Fruit fly (Drosophila melanogaster) whole organism, embryonic: ENCODE measurements around the gene PpV.

Experiments
- CG10267 ChIP-seq: fragments of 200-800 bp; sonication (Bioruptor generic); optimal IDR thresholded peaks from 2 replicates; lab custom pipeline; 2018; ENCODE audit warnings: missing biosample characterization, mild to moderate bottlenecking, missing genetic modification characterization, moderate library complexity
- CG10543 ChIP-seq: fragments of 200-800 bp; sonication (Bioruptor generic); optimal IDR thresholded peaks from 3 replicates; lab custom pipeline; 2017; ENCODE audit warnings: missing biosample characterization, mild to moderate bottlenecking, missing genetic modification characterization, moderate library complexity
- CG11504 ChIP-seq: fragments of 200-800 bp; sonication (Bioruptor generic); optimal IDR thresholded peaks from 3 replicates; lab custom pipeline; 2019; ENCODE audit warnings: missing biosample characterization, mild to moderate bottlenecking, missing genetic modification characterization, moderate library complexity
- CG11560 ChIP-seq: fragments of 200-800 bp; sonication (Bioruptor generic); IDR thresholded peaks from 3 replicates; pipeline ENCODE4 v1.3.6; 2022; ENCODE audit warnings: missing biosample characterization, missing genetic modification characterization
- CG12236 ChIP-seq: fragments of 200-800 bp; sonication (Bioruptor generic); optimal IDR thresholded peaks from 2 replicates; lab custom pipeline; 2016; ENCODE audit warnings: missing biosample characterization, missing genetic modification characterization
- CG13894 ChIP-seq: fragments of 200-800 bp; sonication (Bioruptor generic); optimal IDR thresholded peaks from 3 replicates; lab custom pipeline; 2018; ENCODE audit warnings: missing biosample characterization, mild to moderate bottlenecking, missing genetic modification characterization, moderate library complexity
- CG14667 ChIP-seq: fragments of 200-800 bp; sonication (Bioruptor generic); IDR thresholded peaks from 2 replicates; pipeline ENCODE4 v1.3.6; 2022; ENCODE audit warnings: missing biosample characterization, missing genetic modification characterization
- CG2120 ChIP-seq: fragments of 200-800 bp; sonication (Bioruptor generic); optimal IDR thresholded peaks from 3 replicates; lab custom pipeline; 2016; ENCODE audit warnings: missing biosample characterization, missing genetic modification characterization
- CG2889 ChIP-seq: fragments of 200-800 bp; sonication (Bioruptor generic); IDR thresholded peaks from 3 replicates; pipeline ENCODE4 v1.3.6; 2022; ENCODE audit warnings: missing biosample characterization, missing genetic modification characterization
- CG5245 ChIP-seq: fragments of 200-800 bp; sonication (Bioruptor generic); optimal IDR thresholded peaks from 3 replicates; lab custom pipeline; 2016; ENCODE audit warnings: missing biosample characterization, missing genetic modification characterization
- CG5953 ChIP-seq: fragments of 200-800 bp; sonication (Bioruptor generic); IDR thresholded peaks from 2 replicates; pipeline ENCODE4 v1.3.6; 2022; ENCODE audit warnings: missing biosample characterization, missing genetic modification characterization
- CG6683 ChIP-seq: fragments of 200-800 bp; sonication (Bioruptor generic); optimal IDR thresholded peaks from 2 replicates; lab custom pipeline; 2017; ENCODE audit warnings: missing biosample characterization, mild to moderate bottlenecking, missing genetic modification characterization, missing genetic modification reagents
- CG7928 ChIP-seq: fragments of 200-800 bp; sonication (Bioruptor generic); optimal IDR thresholded peaks from 2 replicates; lab custom pipeline; 2017; ENCODE audit warnings: missing biosample characterization, mild to moderate bottlenecking, missing genetic modification characterization
- CG8388 ChIP-seq: fragments of 200-800 bp; sonication (Bioruptor generic); optimal IDR thresholded peaks from 2 replicates; lab custom pipeline; 2019; ENCODE audit warnings: missing biosample characterization, mild to moderate bottlenecking, missing genetic modification characterization, moderate library complexity
- CG8765 ChIP-seq: fragments of 200-800 bp; sonication (Bioruptor generic); IDR thresholded peaks from 2 replicates; pipeline ENCODE4 v1.3.6; 2022; ENCODE audit warnings: missing biosample characterization, missing genetic modification characterization
- CG9215 ChIP-seq: fragments of 200-800 bp; sonication (Bioruptor generic); IDR thresholded peaks from 2 replicates; pipeline ENCODE4 v1.3.6; 2022; ENCODE audit warnings: missing biosample characterization, missing genetic modification characterization
- CG9727 ChIP-seq: fragments of 200-800 bp; sonication (Bioruptor generic); optimal IDR thresholded peaks from 3 replicates; lab custom pipeline; 2017; ENCODE audit warnings: missing biosample characterization, mild to moderate bottlenecking, missing genetic modification characterization
- CG9876 ChIP-seq: fragments of 200-800 bp; sonication (Bioruptor generic); optimal IDR thresholded peaks from 2 replicates; lab custom pipeline; 2016; ENCODE audit warnings: missing biosample characterization, missing genetic modification characterization
- CG9932 ChIP-seq: fragments of 200-800 bp; sonication (Bioruptor generic); IDR thresholded peaks from 2 replicates; pipeline ENCODE4 v1.3.6; 2022; ENCODE audit warnings: missing biosample characterization, missing genetic modification characterization
- Dbx ChIP-seq: fragments of 200-800 bp; sonication (Bioruptor generic); IDR thresholded peaks from 3 replicates; pipeline ENCODE4 v1.3.6; 2022; ENCODE audit warnings: missing biosample characterization, missing genetic modification characterization
- Drgx ChIP-seq: fragments of 200-800 bp; sonication (Bioruptor generic); IDR thresholded peaks from 2 replicates; pipeline ENCODE4 v1.3.6; 2022; ENCODE audit warnings: missing biosample characterization, missing genetic modification characterization
- Gug ChIP-seq: fragments of 200-800 bp; sonication (Bioruptor generic); IDR thresholded peaks from 4 replicates; pipeline ENCODE4 v1.3.6; 2022; ENCODE audit warnings: missing biosample characterization, missing genetic modification characterization
- Med ChIP-seq: fragments of 200-800 bp; sonication (Bioruptor generic); peaks from one replicate; lab custom pipeline; 2016; ENCODE audit warnings: missing biosample characterization, missing genetic modification characterization, mild to moderate bottlenecking, inconsistent platforms, moderate library complexity
- NFAT ChIP-seq: fragments of 200-800 bp; sonication (Bioruptor generic); IDR thresholded peaks from 2 replicates; pipeline ENCODE4 v1.3.6; 2022; ENCODE audit warnings: missing biosample characterization, missing genetic modification characterization
- Optix ChIP-seq: fragments of 200-800 bp; sonication (Bioruptor generic); IDR thresholded peaks from 3 replicates; pipeline ENCODE4 v1.3.6; 2022; ENCODE audit warnings: missing biosample characterization, missing genetic modification characterization
- Pdp1 ChIP-seq, 2 experiments: fragments of 200-800 bp; sonication (Bioruptor generic); optimal IDR thresholded peaks; 3 replicates each; lab custom pipeline; 2016; ENCODE audit warnings: missing biosample characterization in 2 of 2, missing genetic modification characterization in 2 of 2, mild to moderate bottlenecking in 1 of 2, moderate library complexity in 1 of 2
- Sry-β ChIP-seq: fragments of 200-800 bp; sonication (Bioruptor generic); optimal IDR thresholded peaks from 2 replicates; lab custom pipeline; 2018; ENCODE audit warnings: missing biosample characterization, mild to moderate bottlenecking, missing genetic modification characterization, moderate library complexity
- ac ChIP-seq: fragments of 200-800 bp; sonication (Bioruptor generic); optimal IDR thresholded peaks from 3 replicates; lab custom pipeline; 2017; ENCODE audit warnings: missing biosample characterization, mild to moderate bottlenecking, missing genetic modification characterization
- chinmo ChIP-seq: fragments of 200-800 bp; sonication (Bioruptor generic); IDR thresholded peaks from 4 replicates; pipeline ENCODE4 v1.3.6; 2022; ENCODE audit warnings: missing biosample characterization, missing genetic modification characterization; ENCODE audit not compliant: partially characterized antibody
- croc ChIP-seq: fragments of 200-800 bp; sonication (Bioruptor generic); conservative IDR thresholded peaks from 3 replicates; pipeline ENCODE4 v1.3.6; 2022; ENCODE audit warnings: missing biosample characterization, missing genetic modification characterization
- crol ChIP-seq: fragments of 200-800 bp; sonication (Bioruptor generic); IDR thresholded peaks from 2 replicates; pipeline ENCODE4 v1.3.6; 2022; ENCODE audit warnings: missing biosample characterization, missing genetic modification characterization
- cwo ChIP-seq: fragments of 200-800 bp; sonication (Bioruptor generic); optimal IDR thresholded peaks from 3 replicates; lab custom pipeline; 2017; ENCODE audit warnings: missing biosample characterization, missing genetic modification characterization, mild to moderate bottlenecking, moderate library complexity, missing genetic modification reagents
- gsb-n ChIP-seq: fragments of 200-800 bp; sonication (Bioruptor generic); optimal IDR thresholded peaks from 3 replicates; lab custom pipeline; 2018; ENCODE audit warnings: missing biosample characterization, mild to moderate bottlenecking, missing genetic modification characterization
- inv ChIP-seq: fragments of 200-800 bp; sonication (Bioruptor generic); IDR thresholded peaks from 2 replicates; pipeline ENCODE4 v1.3.6; 2022; ENCODE audit warnings: missing biosample characterization, missing genetic modification characterization; ENCODE audit not compliant: partially characterized antibody
- nom ChIP-seq: fragments of 200-800 bp; sonication (Bioruptor generic); optimal IDR thresholded peaks from 2 replicates; lab custom pipeline; 2017; ENCODE audit warnings: missing biosample characterization, missing genetic modification characterization, mild to moderate bottlenecking, moderate library complexity, missing genetic modification reagents
- odd ChIP-seq: fragments of 200-800 bp; sonication (Bioruptor generic); optimal IDR thresholded peaks from 2 replicates; lab custom pipeline; 2017; ENCODE audit warnings: missing biosample characterization, mild to moderate bottlenecking, missing genetic modification characterization
- sd ChIP-seq: fragments of 200-800 bp; sonication (Bioruptor generic); optimal IDR thresholded peaks from 3 replicates; lab custom pipeline; 2018; ENCODE audit warnings: missing biosample characterization, mild to moderate bottlenecking, missing genetic modification characterization, moderate library complexity
- sim ChIP-seq: fragments of 200-800 bp; sonication (Bioruptor generic); IDR thresholded peaks from 2 replicates; pipeline ENCODE4 v1.3.6; 2022; ENCODE audit warnings: missing biosample characterization, missing genetic modification characterization
- slou ChIP-seq: fragments of 200-800 bp; sonication (Bioruptor generic); optimal IDR thresholded peaks from 3 replicates; lab custom pipeline; 2016; ENCODE audit warnings: missing biosample characterization, missing genetic modification characterization
- slp2 ChIP-seq: fragments of 200-800 bp; sonication (Bioruptor generic); optimal IDR thresholded peaks from 2 replicates; lab custom pipeline; 2016; ENCODE audit warnings: missing biosample characterization, missing genetic modification characterization
- sqz ChIP-seq: fragments of 200-800 bp; sonication (Bioruptor generic); optimal IDR thresholded peaks from 3 replicates; lab custom pipeline; 2018; ENCODE audit warnings: missing biosample characterization, mild to moderate bottlenecking, missing genetic modification characterization
- tin ChIP-seq: fragments of 200-800 bp; sonication (Bioruptor generic); optimal IDR thresholded peaks from 3 replicates; lab custom pipeline; 2016; ENCODE audit warnings: missing biosample characterization, missing genetic modification characterization
- tna ChIP-seq: fragments of 200-800 bp; sonication (Bioruptor generic); IDR thresholded peaks from 2 replicates; pipeline ENCODE4 v1.3.6; 2022; ENCODE audit warnings: missing biosample characterization, missing genetic modification characterization; ENCODE audit not compliant: partially characterized antibody
- vvl ChIP-seq: fragments of 200-800 bp; sonication (Bioruptor generic); IDR thresholded peaks from 2 replicates; pipeline ENCODE4 v1.3.6; 2022; ENCODE audit warnings: missing biosample characterization, missing genetic modification characterization

PpV gene

dm6 chrX:6361215-6361614, 11.5 kb downstream of the PpV start (continued):
- no peak for TF ChIP-seq CG13894 (tag; lab: Kevin White, UChicago)

DNA sequence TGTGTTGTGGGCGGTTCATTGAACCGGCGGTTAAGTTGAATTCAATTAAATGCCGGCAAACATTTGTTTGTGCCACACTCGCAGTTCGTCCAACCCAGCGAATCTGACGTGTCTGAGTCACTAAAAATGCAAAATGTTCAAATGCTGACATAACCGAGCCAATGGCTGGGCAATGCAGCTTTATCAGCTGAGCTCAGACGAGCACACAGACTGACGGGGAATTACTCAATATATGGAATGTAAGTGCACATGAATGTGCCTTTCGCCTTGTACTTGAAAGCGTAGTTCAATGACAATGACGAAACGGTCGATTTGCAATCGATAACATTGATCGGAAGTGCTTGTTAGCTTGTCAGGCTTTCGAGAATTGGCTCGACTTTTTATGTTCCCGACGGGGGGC, 14.5 kb downstream of the PpV start:
- TF ChIP-seq Pdp1 (GFP tag; optimal IDR thresholded peaks at IDR 0.05; lab: Kevin White, UChicago) (peak in 1 of 2 experiments; percentile 17), CG10267 (no peak)

DNA sequence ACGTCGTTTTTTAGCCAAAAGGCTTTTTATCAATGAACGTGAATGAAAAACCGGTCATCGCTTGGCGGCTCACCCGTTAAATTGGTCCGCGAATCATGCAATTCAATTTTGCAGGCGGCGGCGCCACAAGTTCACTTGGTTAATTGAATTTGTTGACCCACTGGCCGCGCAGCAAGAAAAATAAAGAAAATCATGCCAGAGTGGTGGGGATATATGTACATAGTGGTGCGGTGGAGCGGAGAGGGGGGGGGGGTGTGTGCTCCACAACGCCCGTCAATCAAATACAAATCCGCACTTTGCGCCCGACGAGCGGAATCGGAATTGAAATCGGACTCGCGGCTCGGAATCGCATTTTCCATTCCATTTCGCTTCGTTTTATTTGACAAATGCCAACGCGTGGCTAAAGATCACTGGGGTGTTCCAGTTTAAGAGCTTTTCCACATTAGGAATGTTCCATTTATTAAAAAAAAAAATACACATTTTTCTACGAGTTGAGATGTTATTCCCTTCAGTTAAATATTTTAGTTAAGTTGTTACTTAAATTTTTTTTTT, 15.2 kb downstream of the PpV start:
- TF ChIP-seq crol (GFP tag; lab: Robert Waterston, UW) (peak; percentile 75), sd (tag; lab: Kevin White, UChicago) (no peak), CG9876 (GFP tag; lab: Kevin White, UChicago) (no peak), chinmo (GFP tag; lab: Robert Waterston, UW) (peak; percentile 63; the same call in 1 of the 4 replicates), nom (GFP tag; lab: Kevin White, UChicago) (peak; percentile 33), Dbx (GFP tag; lab: Robert Waterston, UW) (no peak), CG8765 (no peak), odd (GFP tag; lab: Kevin White, UChicago) (no peak), Optix (GFP tag; lab: Robert Waterston, UW) (0 out of 3 replicates have a peak, but pooled peaks have one; percentile 5), Med (GFP tag; lab: Kevin White, UChicago) (no peak), CG6683 (GFP tag; lab: Kevin White, UChicago) (no peak), CG9727 (GFP tag; lab: Kevin White, UChicago) (no peak), Drgx (peak; percentile 10; the same call in 1 of the 2 replicates), Sry-β (no peak)

dm6 chrX:6356748-6357397, 15.8 kb downstream of the PpV start:
- TF ChIP-seq croc (GFP tag; lab: Robert Waterston, UW) (no peak), CG5245 (no peak), vvl (GFP tag; lab: Robert Waterston, UW) (no peak), sqz (GFP tag; lab: Kevin White, UChicago) (peak; percentile 64), CG2120 (no peak), inv (no peak), CG8388 (GFP tag; lab: Kevin White, UChicago) (no peak), CG6683 (GFP tag; lab: Kevin White, UChicago) (no peak), slp2 (GFP tag; lab: Kevin White, UChicago) (no peak), gsb-n (no peak), cwo (GFP tag; lab: Kevin White, UChicago) (peak; percentile 92), NFAT (no peak), slou (GFP tag; lab: Kevin White, UChicago) (no peak), CG12236 (no peak), CG7928 (GFP tag; lab: Kevin White, UChicago) (no peak), CG14667 (GFP tag; lab: Robert Waterston, UW) (no peak), CG11560 (tag; lab: Robert Waterston, UW) (no peak), ac (GFP tag; lab: Kevin White, UChicago) (no peak), CG2889 (GFP tag; lab: Robert Waterston, UW) (no peak), tna (GFP tag; lab: Robert Waterston, UW) (no peak), sim (GFP tag; lab: Robert Waterston, UW) (no peak), CG9932 (0 out of 2 replicates have a peak, but pooled peaks have one; percentile 25), CG5953 (GFP tag; lab: Robert Waterston, UW) (no peak), CG11504 (tag; lab: Kevin White, UChicago) (peak; percentile 50), CG10543 (GFP tag; lab: Kevin White, UChicago) (peak; percentile 95), Optix (GFP tag; lab: Robert Waterston, UW) (0 out of 3 replicates have a peak, but pooled peaks have one; percentile 25), CG9215 (GFP tag; lab: Robert Waterston, UW) (no peak), tin (GFP tag; lab: Kevin White, UChicago) (no peak), Gug (GFP tag; lab: Robert Waterston, UW) (no peak)
